Fruit fly (Drosophila melanogaster) Kc167 (cell line): ENCODE measurements around the gene p.

Experiments
- Myc ChIP-seq: fragments of >200 bp; optimal IDR thresholded peaks from 2 replicates; lab custom pipeline; 2017; ENCODE audit warnings: missing external identifiers
- Sin3A ChIP-seq: fragments of >200 bp; optimal IDR thresholded peaks from 2 replicates; lab custom pipeline; 2018; ENCODE audit warnings: missing external identifiers
- h ChIP-seq: fragments of >200 bp; optimal IDR thresholded peaks from 3 replicates; lab custom pipeline; 2018; ENCODE audit warnings: missing external identifiers
- insv ChIP-seq: fragments of >200 bp; optimal IDR thresholded peaks from 3 replicates; lab custom pipeline; 2018; ENCODE audit warnings: missing external identifiers
- psq ChIP-seq: fragments of >200 bp; optimal IDR thresholded peaks from 2 replicates; lab custom pipeline; 2017; ENCODE audit warnings: missing external identifiers
- ttk ChIP-seq: sonication (Bioruptor generic); optimal IDR thresholded peaks from 2 replicates; lab custom pipeline; 2017; ENCODE audit warnings: missing external identifiers

dm6 chr3R:8616149-8616548 lies 54.3 kb downstream of the p start:
- TF ChIP-seq Myc (no peak), Sin3A (lab: Kevin White, UChicago) (no peak), ttk (lab: Kevin White, UChicago) (no peak), h (lab: Kevin White, UChicago) (no peak), insv (no peak), psq (lab: Kevin White, UChicago) (no peak)
